Fruit fly (Drosophila melanogaster) whole organism, prepupa: Measurements from ENCODE around the gene CG43373.

ENCODE experiments used
- CG10631 ChIP-seq: fragments of 200-800 bp; sonication (Bioruptor generic); optimal IDR thresholded peaks from 2 replicates; lab custom pipeline; 2016; ENCODE audit warnings: missing biosample characterization, missing genetic modification characterization
- CG10669 ChIP-seq: fragments of 200-800 bp; sonication (Bioruptor generic); optimal IDR thresholded peaks from 3 replicates; lab custom pipeline; 2018; ENCODE audit warnings: missing biosample characterization, mild to moderate bottlenecking, missing genetic modification characterization, moderate library complexity
- CG11902 ChIP-seq: fragments of 200-800 bp; sonication (Bioruptor generic); optimal IDR thresholded peaks from 3 replicates; lab custom pipeline; 2016; ENCODE audit warnings: missing biosample characterization, missing genetic modification characterization
- CG15336 ChIP-seq: fragments of 200-800 bp; sonication (Bioruptor generic); IDR thresholded peaks from 2 replicates; pipeline ENCODE4 v1.3.6; 2022; ENCODE audit warnings: missing biosample characterization, missing genetic modification characterization
- CG1621 ChIP-seq: fragments of 200-800 bp; sonication (Bioruptor generic); optimal IDR thresholded peaks from 3 replicates; lab custom pipeline; 2018; ENCODE audit warnings: missing biosample characterization, mild to moderate bottlenecking, missing genetic modification characterization
- CG16779 ChIP-seq: fragments of 200-800 bp; sonication (Bioruptor generic); optimal IDR thresholded peaks from 3 replicates; lab custom pipeline; 2017; ENCODE audit warnings: missing biosample characterization, mild to moderate bottlenecking, missing genetic modification characterization
- CG3032 ChIP-seq: fragments of 200-800 bp; optimal IDR thresholded peaks from 2 replicates; lab custom pipeline; 2019; ENCODE audit warnings: missing biosample characterization, mild to moderate bottlenecking, missing genetic modification characterization, moderate library complexity
- CG31627 ChIP-seq: fragments of 200-800 bp; sonication (Bioruptor generic); optimal IDR thresholded peaks from 3 replicates; lab custom pipeline; 2016; ENCODE audit warnings: missing biosample characterization, missing genetic modification characterization
- CG34406 ChIP-seq: fragments of 200-800 bp; sonication (Bioruptor generic); optimal IDR thresholded peaks from 3 replicates; lab custom pipeline; 2016; ENCODE audit warnings: missing biosample characterization, missing genetic modification characterization
- CG3919 ChIP-seq: fragments of 200-800 bp; sonication (Bioruptor generic); optimal IDR thresholded peaks from 3 replicates; lab custom pipeline; 2016; ENCODE audit warnings: missing biosample characterization, missing genetic modification characterization
- CG4318 ChIP-seq: fragments of 200-800 bp; sonication (Bioruptor generic); optimal IDR thresholded peaks from 3 replicates; lab custom pipeline; 2017; ENCODE audit warnings: missing biosample characterization, mild to moderate bottlenecking, missing genetic modification characterization
- CG6163 ChIP-seq: fragments of 200-800 bp; sonication (Bioruptor generic); IDR thresholded peaks from 3 replicates; pipeline ENCODE4 v1.3.6; 2022; ENCODE audit warnings: missing biosample characterization, missing genetic modification characterization
- CG6276 ChIP-seq: fragments of 200-800 bp; sonication (Bioruptor generic); optimal IDR thresholded peaks from 2 replicates; lab custom pipeline; 2017; ENCODE audit warnings: missing biosample characterization, mild to moderate bottlenecking, missing genetic modification characterization
- CG6792 ChIP-seq: fragments of 200-800 bp; sonication (Bioruptor generic); optimal IDR thresholded peaks from 3 replicates; lab custom pipeline; 2016; ENCODE audit warnings: missing biosample characterization, missing genetic modification characterization
- CG6808 ChIP-seq: fragments of 200-800 bp; sonication (Bioruptor generic); optimal IDR thresholded peaks from 3 replicates; lab custom pipeline; 2017; ENCODE audit warnings: missing biosample characterization, missing genetic modification characterization, mild to moderate bottlenecking, moderate library complexity, missing genetic modification reagents
- CG6854 ChIP-seq: fragments of 200-800 bp; sonication (Bioruptor generic); optimal IDR thresholded peaks from 2 replicates; lab custom pipeline; 2017; ENCODE audit warnings: missing biosample characterization, mild to moderate bottlenecking, missing genetic modification characterization
- CG7368 ChIP-seq: fragments of 200-800 bp; sonication (Bioruptor generic); optimal IDR thresholded peaks from 3 replicates; lab custom pipeline; 2016; ENCODE audit warnings: missing biosample characterization, missing genetic modification characterization
- CG8119 ChIP-seq: fragments of 200-800 bp; sonication (Bioruptor generic); IDR thresholded peaks from 3 replicates; pipeline ENCODE4 v1.3.6; 2022; ENCODE audit warnings: missing biosample characterization, missing genetic modification characterization
- CG8319 ChIP-seq: fragments of 200-800 bp; sonication (Bioruptor generic); optimal IDR thresholded peaks from 3 replicates; lab custom pipeline; 2016; ENCODE audit warnings: missing biosample characterization, missing genetic modification characterization
- CG8632 ChIP-seq: fragments of 200-800 bp; sonication (Bioruptor generic); optimal IDR thresholded peaks from 3 replicates; lab custom pipeline; 2016; ENCODE audit warnings: missing biosample characterization, missing genetic modification characterization
- Eip75B ChIP-seq: fragments of 200-800 bp; sonication (Bioruptor generic); optimal IDR thresholded peaks from 3 replicates; lab custom pipeline; 2016; ENCODE audit warnings: missing biosample characterization, missing genetic modification characterization
- Eip78C ChIP-seq: fragments of 200-800 bp; sonication (Bioruptor generic); peaks from one replicate; lab custom pipeline; 2016; ENCODE audit warnings: missing biosample characterization, missing genetic modification characterization
- Eip93F ChIP-seq: fragments of 200-800 bp; sonication (Bioruptor generic); optimal IDR thresholded peaks from 2 replicates; lab custom pipeline; 2016; ENCODE audit warnings: missing biosample characterization, mild to moderate bottlenecking, missing genetic modification characterization
- Gug ChIP-seq: fragments of 200-800 bp; sonication (Bioruptor generic); IDR thresholded peaks from 2 replicates; pipeline ENCODE4 v1.3.6; 2022; ENCODE audit warnings: missing biosample characterization, missing genetic modification characterization
- Hr39 ChIP-seq: fragments of 200-800 bp; sonication (Bioruptor generic); optimal IDR thresholded peaks from 2 replicates; lab custom pipeline; 2016; ENCODE audit warnings: missing biosample characterization, missing genetic modification characterization
- Hr4 ChIP-seq: fragments of 200-800 bp; sonication (Bioruptor generic); optimal IDR thresholded peaks from 3 replicates; lab custom pipeline; 2016; ENCODE audit warnings: missing biosample characterization, missing genetic modification characterization
- Lpt ChIP-seq: fragments of 200-800 bp; sonication (Bioruptor generic); optimal IDR thresholded peaks from 3 replicates; lab custom pipeline; 2016; ENCODE audit warnings: missing biosample characterization, missing genetic modification characterization
- OdsH ChIP-seq: fragments of 200-800 bp; sonication (Bioruptor generic); optimal IDR thresholded peaks from 3 replicates; lab custom pipeline; 2016; ENCODE audit warnings: missing biosample characterization, missing genetic modification characterization
- Smox ChIP-seq: fragments of 200-800 bp; sonication (Bioruptor generic); optimal IDR thresholded peaks from 3 replicates; lab custom pipeline; 2016; ENCODE audit warnings: missing biosample characterization, missing genetic modification characterization
- Sox102F ChIP-seq: fragments of 200-800 bp; sonication (Bioruptor generic); optimal IDR thresholded peaks from 2 replicates; lab custom pipeline; 2016; ENCODE audit warnings: missing biosample characterization, mild to moderate bottlenecking, missing genetic modification characterization
- Sox14 ChIP-seq: fragments of 200-800 bp; sonication (Bioruptor generic); optimal IDR thresholded peaks from 3 replicates; lab custom pipeline; 2016; ENCODE audit warnings: missing biosample characterization, missing genetic modification characterization
- Sox15 ChIP-seq: fragments of 200-800 bp; sonication (Bioruptor generic); optimal IDR thresholded peaks from 3 replicates; lab custom pipeline; 2016; ENCODE audit warnings: missing biosample characterization, missing genetic modification characterization
- achi ChIP-seq: fragments of 200-800 bp; sonication (Bioruptor generic); optimal IDR thresholded peaks from 3 replicates; lab custom pipeline; 2016; ENCODE audit warnings: missing biosample characterization, missing genetic modification characterization
- acj6 ChIP-seq: fragments of 200-800 bp; sonication (Bioruptor generic); optimal IDR thresholded peaks from 3 replicates; lab custom pipeline; 2016; ENCODE audit warnings: missing biosample characterization, missing genetic modification characterization
- cyc ChIP-seq: fragments of 200-800 bp; sonication (Bioruptor generic); optimal IDR thresholded peaks from 3 replicates; lab custom pipeline; 2016; ENCODE audit warnings: missing biosample characterization, missing genetic modification characterization
- dac ChIP-seq: fragments of 200-800 bp; sonication (Bioruptor generic); optimal IDR thresholded peaks from 2 replicates; lab custom pipeline; 2017; ENCODE audit warnings: missing biosample characterization, mild to moderate bottlenecking, missing genetic modification characterization
- dsx ChIP-seq: fragments of 200-800 bp; optimal IDR thresholded peaks from 3 replicates; lab custom pipeline; 2019; ENCODE audit warnings: missing biosample characterization, mild to moderate bottlenecking, missing genetic modification characterization, moderate library complexity; ENCODE audit not compliant: poor library complexity, severe bottlenecking
- eg ChIP-seq: fragments of 200-800 bp; sonication (Bioruptor generic); IDR thresholded peaks from 3 replicates; pipeline ENCODE4 v1.3.6; 2022; ENCODE audit warnings: missing biosample characterization, missing genetic modification characterization
- esn ChIP-seq: fragments of 200-800 bp; sonication (Bioruptor generic); optimal IDR thresholded peaks from 2 replicates; lab custom pipeline; 2016; ENCODE audit warnings: missing biosample characterization, mild to moderate bottlenecking, missing genetic modification characterization, moderate library complexity
- fkh ChIP-seq: fragments of 200-800 bp; sonication (Bioruptor generic); optimal IDR thresholded peaks from 3 replicates; lab custom pipeline; 2017; ENCODE audit warnings: missing biosample characterization, mild to moderate bottlenecking, missing genetic modification characterization, moderate library complexity
- lz ChIP-seq: fragments of 200-800 bp; sonication (Bioruptor generic); optimal IDR thresholded peaks from 3 replicates; lab custom pipeline; 2016; ENCODE audit warnings: missing biosample characterization, missing genetic modification characterization
- salr ChIP-seq, 2 experiments: fragments of 200-800 bp; sonication (Bioruptor generic); optimal IDR thresholded peaks; 3 replicates each; lab custom pipeline; 2016 to 2018; ENCODE audit warnings: missing biosample characterization in 2 of 2, missing genetic modification characterization in 2 of 2, mild to moderate bottlenecking in 1 of 2
- spab ChIP-seq: fragments of 200-800 bp; sonication (Bioruptor generic); optimal IDR thresholded peaks from 2 replicates; lab custom pipeline; 2017; ENCODE audit warnings: missing biosample characterization, mild to moderate bottlenecking, missing genetic modification characterization, missing genetic modification reagents
- svp ChIP-seq: fragments of 200-800 bp; sonication (Bioruptor generic); peaks from one replicate; lab custom pipeline; 2016; ENCODE audit warnings: missing biosample characterization, missing genetic modification characterization
- topi ChIP-seq: fragments of 200-800 bp; sonication (Bioruptor generic); optimal IDR thresholded peaks from 3 replicates; lab custom pipeline; 2016; ENCODE audit warnings: missing biosample characterization, missing genetic modification characterization
- vri ChIP-seq: fragments of 200-800 bp; sonication (Bioruptor generic); optimal IDR thresholded peaks from 3 replicates; lab custom pipeline; 2016; ENCODE audit warnings: missing biosample characterization, mild to moderate bottlenecking, missing genetic modification characterization

CG43373 gene

DNA sequence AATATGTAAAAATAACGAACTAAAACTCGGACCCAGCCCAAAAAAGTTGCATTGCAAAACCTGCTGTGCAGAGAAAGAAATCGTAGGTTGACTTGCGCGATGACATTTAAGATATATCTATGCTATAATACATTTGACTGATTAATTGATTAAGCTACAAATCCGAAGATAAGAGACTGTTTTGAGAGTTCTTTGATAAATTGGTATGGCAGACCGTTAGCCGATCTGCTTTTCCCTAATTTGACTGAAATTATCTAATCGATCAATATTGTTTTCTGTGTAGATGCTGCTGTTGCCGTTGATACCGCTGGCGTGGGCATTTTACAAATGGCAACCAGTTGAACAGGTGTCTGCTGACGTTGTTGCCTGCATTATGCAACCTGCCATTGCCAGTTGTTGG is 61.0 kb downstream of the CG43373 start (continued):
- peak; percentile 30 for TF ChIP-seq CG10669 (GFP tag; lab: Kevin White, UChicago)
- peak; percentile 58 for TF ChIP-seq acj6
- no peak for TF ChIP-seq svp (GFP tag; lab: Kevin White, UChicago)
- TF ChIP-seq Eip75B (GFP tag; lab: Kevin White, UChicago): peak; percentile 49
- peak; percentile 79 for TF ChIP-seq OdsH (GFP tag; lab: Kevin White, UChicago)
- no peak for TF ChIP-seq Eip93F (GFP tag; lab: Kevin White, UChicago)
- no peak for TF ChIP-seq fkh (GFP tag; lab: Kevin White, UChicago)
- peak; percentile 88 for TF ChIP-seq CG8119 (GFP tag; lab: Robert Waterston, UW)
- peak; percentile 66 for TF ChIP-seq CG3919
- peak; percentile 79 for TF ChIP-seq dac
- peak; percentile 46 for TF ChIP-seq CG16779 (tag; lab: Kevin White, UChicago)
- TF ChIP-seq Hr39 (GFP tag; lab: Kevin White, UChicago): peak; percentile 5
- peak; percentile 84 for TF ChIP-seq Lpt (GFP tag; lab: Kevin White, UChicago)
- no peak for TF ChIP-seq Smox (GFP tag; lab: Kevin White, UChicago)
- TF ChIP-seq CG3032 (tag; lab: Kevin White, UChicago): peak; percentile 55
- TF ChIP-seq topi (GFP tag; lab: Kevin White, UChicago): peak; percentile 16
- TF ChIP-seq CG10631 (GFP tag; lab: Kevin White, UChicago): peak; percentile 55
- TF ChIP-seq, all 60 proteins: peak for 45

DNA sequence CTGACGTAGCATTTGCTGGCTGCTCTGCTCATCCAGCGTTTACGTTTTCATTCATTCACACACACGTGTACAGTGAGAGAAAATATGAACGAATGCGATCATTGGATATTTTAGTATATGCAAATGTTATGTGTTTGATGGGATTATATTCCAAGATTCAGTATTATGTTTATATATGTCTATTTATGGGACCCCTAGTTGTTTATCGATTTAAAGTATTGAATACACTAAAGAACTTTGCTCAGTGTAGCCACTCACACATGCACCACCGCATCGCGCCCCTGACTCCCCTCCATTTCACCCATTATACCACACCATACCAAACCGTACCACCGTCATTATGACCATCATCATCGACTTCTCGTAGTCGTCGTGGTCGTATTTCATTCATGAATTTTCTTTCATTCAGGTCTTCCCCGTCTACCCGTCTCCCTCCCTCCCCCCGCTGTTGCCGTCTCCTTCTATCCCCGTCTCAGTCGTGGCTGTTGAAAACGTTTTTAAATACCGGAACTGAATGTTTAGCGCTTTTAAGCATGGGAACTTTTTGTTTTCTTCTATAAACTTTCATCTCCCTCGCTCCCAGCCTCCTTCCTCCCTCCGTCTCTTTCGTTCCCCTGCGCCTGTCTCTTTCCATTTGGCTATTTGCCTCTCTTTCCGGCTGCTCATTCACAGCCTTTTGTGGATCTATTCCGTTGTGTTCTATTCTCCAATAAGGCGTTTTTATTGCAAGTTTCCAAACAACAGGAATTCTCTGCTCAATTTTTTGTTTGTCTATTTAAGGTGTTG is 62.6 kb downstream of the CG43373 start:
- TF ChIP-seq CG6792 (GFP tag; lab: Kevin White, UChicago) (peak; percentile 86), CG3032 (tag; lab: Kevin White, UChicago) (peak; percentile 89), CG6808 (peak; percentile 86), CG11902 (GFP tag; lab: Kevin White, UChicago) (peak; percentile 77), Eip93F (GFP tag; lab: Kevin White, UChicago) (no peak), CG7368 (peak; percentile 79), Sox15 (GFP tag; lab: Kevin White, UChicago) (peak; percentile 79), Eip75B (GFP tag; lab: Kevin White, UChicago) (peak; percentile 87), CG8119 (GFP tag; lab: Robert Waterston, UW) (peak; percentile 94), OdsH (GFP tag; lab: Kevin White, UChicago) (peak; percentile 90), CG34406 (GFP tag; lab: Kevin White, UChicago) (peak; percentile 84), CG4318 (GFP tag; lab: Kevin White, UChicago) (peak; percentile 91), lz (GFP tag; lab: Kevin White, UChicago) (peak; percentile 79), esn (GFP tag; lab: Kevin White, UChicago) (peak; percentile 83), Hr39 (GFP tag; lab: Kevin White, UChicago) (peak; percentile 83), vri (peak; percentile 53), CG10631 (GFP tag; lab: Kevin White, UChicago) (peak; percentile 88), CG1621 (peak; percentile 86), dac (peak; percentile 79), Gug (GFP tag; lab: Robert Waterston, UW) (peak; percentile 92), CG8319 (GFP tag; lab: Kevin White, UChicago) (peak; percentile 67), CG15336 (peak; percentile 93), eg (peak; percentile 94), CG6854 (GFP tag; lab: Kevin White, UChicago) (peak; percentile 38), CG31627 (GFP tag; lab: Kevin White, UChicago) (peak; percentile 83), Lpt (GFP tag; lab: Kevin White, UChicago) (peak; percentile 87), CG10669 (GFP tag; lab: Kevin White, UChicago) (peak; percentile 88), fkh (GFP tag; lab: Kevin White, UChicago) (peak; percentile 61), CG8632 (GFP tag; lab: Kevin White, UChicago) (peak; percentile 80), Sox102F (GFP tag; lab: Kevin White, UChicago) (peak; percentile 80), spab (peak; percentile 79), Sox14 (GFP tag; lab: Kevin White, UChicago) (peak; percentile 85), CG6276 (GFP tag; lab: Kevin White, UChicago) (peak; percentile 86), Hr4 (GFP tag; lab: Kevin White, UChicago) (peak; percentile 96), topi (GFP tag; lab: Kevin White, UChicago) (peak; percentile 81), CG6163 (GFP tag; lab: Robert Waterston, UW) (peak; percentile 95), dsx (GFP tag; lab: Kevin White, UChicago) (peak; percentile 88), svp (GFP tag; lab: Kevin White, UChicago) (peak; percentile 89), CG16779 (tag; lab: Kevin White, UChicago) (peak; percentile 79), Eip78C (GFP tag; lab: Kevin White, UChicago) (peak; percentile 95), cyc (GFP tag; lab: Kevin White, UChicago) (peak; percentile 82), salr (GFP tag; optimal IDR thresholded peaks at IDR 0.05; lab: Kevin White, UChicago) (peak; percentile 81 to 87), achi (GFP tag; lab: Kevin White, UChicago) (peak; percentile 91)
